Worm (Caenorhabditis elegans): ENCODE results near the gene F33D4.4.

- TF ChIP-seq him-1 (tag; optimal IDR thresholded peaks at IDR 0.05): no peak
- TF ChIP-seq W03F9.2 (tag; optimal IDR thresholded peaks at IDR 0.05): no peak
- no peak for TF ChIP-seq dao-5 (tag; optimal IDR thresholded peaks at IDR 0.05)
Measured at ce11 chrIV:7698320-7698719, 8.4 kb downstream of the F33D4.4 start, which contains the start of gene flp-13.
